Fruit fly (Drosophila melanogaster) whole organism, embryonic: ENCODE measurements around the gene CG10298.

Experiments
- CG11456 ChIP-seq: fragments of 200-800 bp; sonication (Bioruptor generic); IDR thresholded peaks from 3 replicates; pipeline ENCODE4 v1.3.6; 2022; ENCODE audit warnings: missing biosample characterization, missing genetic modification characterization
- CG14050 ChIP-seq: fragments of 200-800 bp; sonication (Bioruptor generic); IDR thresholded peaks from 3 replicates; pipeline ENCODE4 v1.3.6; 2022; ENCODE audit warnings: missing biosample characterization, missing genetic modification characterization
- CG14667 ChIP-seq: fragments of 200-800 bp; sonication (Bioruptor generic); IDR thresholded peaks from 2 replicates; pipeline ENCODE4 v1.3.6; 2022; ENCODE audit warnings: missing biosample characterization, missing genetic modification characterization
- CG15073 ChIP-seq: fragments of 200-800 bp; sonication (Bioruptor generic); optimal IDR thresholded peaks from 2 replicates; lab custom pipeline; 2016; ENCODE audit warnings: missing biosample characterization, missing genetic modification characterization
- CG16863 ChIP-seq: fragments of 200-800 bp; sonication (Bioruptor generic); optimal IDR thresholded peaks from 3 replicates; lab custom pipeline; 2016; ENCODE audit warnings: missing biosample characterization, missing genetic modification characterization
- CG17359 ChIP-seq: fragments of 200-800 bp; sonication (Bioruptor generic); optimal IDR thresholded peaks from 3 replicates; lab custom pipeline; 2018; ENCODE audit warnings: missing biosample characterization, mild to moderate bottlenecking, missing genetic modification characterization, moderate library complexity
- CG17568 ChIP-seq: fragments of 200-800 bp; sonication (Bioruptor generic); optimal IDR thresholded peaks from 2 replicates; lab custom pipeline; 2018; ENCODE audit warnings: missing biosample characterization, mild to moderate bottlenecking, missing genetic modification characterization, moderate library complexity
- CG1832 ChIP-seq: fragments of 200-800 bp; sonication (Bioruptor generic); optimal IDR thresholded peaks from 2 replicates; lab custom pipeline; 2017; ENCODE audit warnings: missing biosample characterization, mild to moderate bottlenecking, missing genetic modification characterization, inconsistent platforms
- CG18619 ChIP-seq: fragments of 200-800 bp; sonication (Bioruptor generic); optimal IDR thresholded peaks from 3 replicates; lab custom pipeline; 2017; ENCODE audit warnings: missing biosample characterization, mild to moderate bottlenecking, missing genetic modification characterization
- CG2202 ChIP-seq: fragments of 200-800 bp; sonication (Bioruptor generic); optimal IDR thresholded peaks from 2 replicates; lab custom pipeline; 2018; ENCODE audit warnings: missing biosample characterization, mild to moderate bottlenecking, missing genetic modification characterization
- CG4282 ChIP-seq: fragments of 200-800 bp; sonication (Bioruptor generic); optimal IDR thresholded peaks from 2 replicates; lab custom pipeline; 2016; ENCODE audit warnings: missing biosample characterization, missing genetic modification characterization
- CG6175 ChIP-seq: fragments of 200-800 bp; sonication (Bioruptor generic); IDR thresholded peaks from 3 replicates; pipeline ENCODE4 v1.3.6; 2022; ENCODE audit warnings: missing biosample characterization, missing genetic modification characterization
- CG6854 ChIP-seq: fragments of 200-800 bp; sonication (Bioruptor generic); optimal IDR thresholded peaks from 3 replicates; lab custom pipeline; 2017; ENCODE audit warnings: missing biosample characterization, mild to moderate bottlenecking, missing genetic modification characterization
- CG8359 ChIP-seq: fragments of 200-800 bp; sonication (Bioruptor generic); optimal IDR thresholded peaks from 2 replicates; lab custom pipeline; 2017; ENCODE audit warnings: missing biosample characterization, mild to moderate bottlenecking, missing genetic modification characterization, borderline replicate concordance
- Camta ChIP-seq: fragments of 200-800 bp; sonication (Bioruptor generic); optimal IDR thresholded peaks from 2 replicates; lab custom pipeline; 2016; ENCODE audit warnings: missing biosample characterization, missing genetic modification characterization
- CoRest ChIP-seq: fragments of 200-800 bp; sonication (Bioruptor generic); optimal IDR thresholded peaks from 3 replicates; lab custom pipeline; 2018; ENCODE audit warnings: missing biosample characterization, mild to moderate bottlenecking, missing genetic modification characterization, moderate library complexity
- Dbx ChIP-seq: fragments of 200-800 bp; sonication (Bioruptor generic); IDR thresholded peaks from 3 replicates; pipeline ENCODE4 v1.3.6; 2022; ENCODE audit warnings: missing biosample characterization, missing genetic modification characterization
- Drgx ChIP-seq: fragments of 200-800 bp; sonication (Bioruptor generic); IDR thresholded peaks from 2 replicates; pipeline ENCODE4 v1.3.6; 2022; ENCODE audit warnings: missing biosample characterization, missing genetic modification characterization
- Elba2 ChIP-seq: fragments of 200-800 bp; sonication (Bioruptor generic); optimal IDR thresholded peaks from 3 replicates; lab custom pipeline; 2016; ENCODE audit warnings: missing biosample characterization, missing genetic modification characterization
- Hmr ChIP-seq: fragments of 200-800 bp; sonication (Bioruptor generic); optimal IDR thresholded peaks from 3 replicates; lab custom pipeline; 2017; ENCODE audit warnings: mild to moderate bottlenecking, missing biosample characterization, missing genetic modification reagents, missing genetic modification characterization
- Hr39 ChIP-seq: fragments of >200 bp; optimal IDR thresholded peaks from 2 replicates; lab custom pipeline; 2017
- Hr51 ChIP-seq, 2 experiments: fragments of 200-800 bp; sonication (Bioruptor generic); optimal IDR thresholded peaks; 2 replicates in 1 of 2; 3 replicates in 1 of 2; lab custom pipeline; 2016 to 2018; ENCODE audit warnings: missing biosample characterization in 2 of 2, missing genetic modification characterization in 2 of 2, mild to moderate bottlenecking in 1 of 2, moderate library complexity in 1 of 2
- Jarid2 ChIP-seq: fragments of 200-800 bp; sonication (Bioruptor generic); optimal IDR thresholded peaks from 3 replicates; lab custom pipeline; 2017; ENCODE audit warnings: mild to moderate bottlenecking, missing biosample characterization, missing genetic modification reagents, missing genetic modification characterization
- NC2α ChIP-seq: fragments of 200-800 bp; sonication (Bioruptor generic); optimal IDR thresholded peaks from 2 replicates; lab custom pipeline; 2016; ENCODE audit warnings: missing biosample characterization, missing genetic modification characterization
- PHDP ChIP-seq: fragments of 200-800 bp; sonication (Bioruptor generic); optimal IDR thresholded peaks from 3 replicates; lab custom pipeline; 2018; ENCODE audit warnings: missing biosample characterization, mild to moderate bottlenecking, missing genetic modification characterization, moderate library complexity
- Six4 ChIP-seq: fragments of 200-800 bp; sonication (Bioruptor generic); optimal IDR thresholded peaks from 2 replicates; lab custom pipeline; 2016; ENCODE audit warnings: missing biosample characterization, missing genetic modification characterization
- YL-1 ChIP-seq: fragments of 200-800 bp; sonication (Bioruptor generic); optimal IDR thresholded peaks from 3 replicates; lab custom pipeline; 2017; ENCODE audit warnings: missing biosample characterization, mild to moderate bottlenecking, missing genetic modification characterization
- ase ChIP-seq: fragments of 200-800 bp; sonication (Bioruptor generic); IDR thresholded peaks from 3 replicates; pipeline ENCODE4 v1.3.6; 2022; ENCODE audit warnings: missing biosample characterization, missing genetic modification characterization
- btn ChIP-seq: fragments of 200-800 bp; sonication (Bioruptor generic); optimal IDR thresholded peaks from 2 replicates; lab custom pipeline; 2016; ENCODE audit warnings: missing biosample characterization, missing genetic modification characterization
- chinmo ChIP-seq: fragments of 200-800 bp; sonication (Bioruptor generic); IDR thresholded peaks from 4 replicates; pipeline ENCODE4 v1.3.6; 2022; ENCODE audit warnings: missing biosample characterization, missing genetic modification characterization; ENCODE audit not compliant: partially characterized antibody
- crc ChIP-seq: fragments of 200-800 bp; sonication (Bioruptor generic); optimal IDR thresholded peaks from 2 replicates; lab custom pipeline; 2016; ENCODE audit warnings: missing biosample characterization, missing genetic modification characterization
- crp ChIP-seq, 2 experiments: fragments of 200-800 bp; sonication (Bioruptor generic); optimal IDR thresholded peaks; 2 replicates in 1 of 2; 3 replicates in 1 of 2; lab custom pipeline; 2017; ENCODE audit warnings: missing biosample characterization in 2 of 2, missing genetic modification characterization in 2 of 2, mild to moderate bottlenecking in 1 of 2, moderate library complexity in 1 of 2
- dpn ChIP-seq, 2 experiments: fragments of 200-800 bp; sonication (Bioruptor generic); optimal IDR thresholded peaks; 3 replicates each; lab custom pipeline; 2016; ENCODE audit warnings: missing biosample characterization in 2 of 2, missing genetic modification characterization in 2 of 2
- exex ChIP-seq: fragments of 200-800 bp; sonication (Bioruptor generic); optimal IDR thresholded peaks from 4 replicates; lab custom pipeline; 2018; ENCODE audit warnings: missing biosample characterization, mild to moderate bottlenecking, missing genetic modification characterization, moderate library complexity
- jigr1 ChIP-seq: fragments of 200-800 bp; sonication (Bioruptor generic); IDR thresholded peaks from 3 replicates; pipeline ENCODE4 v1.3.6; 2022; ENCODE audit warnings: missing biosample characterization, missing genetic modification characterization
- knrl ChIP-seq: fragments of 200-800 bp; sonication (Bioruptor generic); IDR thresholded peaks from 3 replicates; pipeline ENCODE4 v1.3.6; 2022; ENCODE audit warnings: missing biosample characterization, missing genetic modification characterization; ENCODE audit not compliant: partially characterized antibody
- maf-S ChIP-seq: fragments of 200-800 bp; sonication (Bioruptor generic); optimal IDR thresholded peaks from 2 replicates; lab custom pipeline; 2016; ENCODE audit warnings: missing biosample characterization, missing genetic modification characterization
- nau ChIP-seq: fragments of 200-800 bp; sonication (Bioruptor generic); optimal IDR thresholded peaks from 3 replicates; lab custom pipeline; 2017; ENCODE audit warnings: missing biosample characterization, mild to moderate bottlenecking, missing genetic modification characterization, missing genetic modification reagents
- org-1 ChIP-seq: fragments of 200-800 bp; sonication (Bioruptor generic); optimal IDR thresholded peaks from 2 replicates; lab custom pipeline; 2017; ENCODE audit warnings: missing biosample characterization, missing genetic modification characterization
- pho ChIP-seq: fragments of 200-800 bp; sonication (Bioruptor generic); optimal IDR thresholded peaks from 2 replicates; lab custom pipeline; 2016; ENCODE audit warnings: missing biosample characterization, missing genetic modification characterization
- pzg ChIP-seq: fragments of 200-800 bp; sonication (Bioruptor generic); optimal IDR thresholded peaks from 3 replicates; lab custom pipeline; 2018; ENCODE audit warnings: missing biosample characterization, mild to moderate bottlenecking, missing genetic modification characterization, moderate library complexity
- rib ChIP-seq: fragments of 200-800 bp; sonication (Bioruptor generic); IDR thresholded peaks from 2 replicates; pipeline ENCODE4 v1.3.6; 2022; ENCODE audit warnings: missing biosample characterization, missing genetic modification characterization
- sc ChIP-seq, 3 experiments: fragments of >200 bp in 2 of 3; fragments of 200-800 bp in 1 of 3; sonication (Bioruptor generic) in 1 of 3; optimal IDR thresholded peaks; 2 replicates in 2 of 3; 3 replicates in 1 of 3; lab custom pipeline; 2017; ENCODE audit warnings: mild to moderate bottlenecking in 1 of 3, missing biosample characterization in 1 of 3, missing genetic modification characterization in 1 of 3, missing genetic modification reagents in 1 of 3
- sens ChIP-seq: fragments of 200-800 bp; sonication (Bioruptor generic); peaks from one replicate; lab custom pipeline; 2016; ENCODE audit warnings: missing biosample characterization, missing genetic modification characterization
- slbo ChIP-seq: fragments of 200-800 bp; sonication (Bioruptor generic); IDR thresholded peaks from 2 replicates; pipeline ENCODE4 v1.3.6; 2022; ENCODE audit warnings: missing biosample characterization, missing genetic modification characterization
- so ChIP-seq: fragments of 200-800 bp; sonication (Bioruptor generic); IDR thresholded peaks from 3 replicates; pipeline ENCODE4 v1.3.6; 2022; ENCODE audit warnings: missing biosample characterization, missing genetic modification characterization
- sob ChIP-seq: fragments of 200-800 bp; sonication (Bioruptor generic); IDR thresholded peaks from 2 replicates; pipeline ENCODE4 v1.3.6; 2022; ENCODE audit warnings: missing biosample characterization, missing genetic modification characterization
- tna ChIP-seq: fragments of 200-800 bp; sonication (Bioruptor generic); IDR thresholded peaks from 2 replicates; pipeline ENCODE4 v1.3.6; 2022; ENCODE audit warnings: missing biosample characterization, missing genetic modification characterization; ENCODE audit not compliant: partially characterized antibody

Gene CG10298

dm6 chr3R:6373512-6374306 lies 30.9 kb downstream of the CG10298 start:
- TF ChIP-seq pzg (peak; percentile 20), Six4 (GFP tag; lab: Kevin White, UChicago) (peak; percentile 15), pho (GFP tag; lab: Kevin White, UChicago) (peak; percentile 35), btn (GFP tag; lab: Kevin White, UChicago) (no peak), slbo (GFP tag; lab: Robert Waterston, UW) (peak; percentile 48; the same call in 1 of the 2 replicates), Camta (GFP tag; lab: Kevin White, UChicago) (peak; percentile 16), CG17359 (peak; percentile 35), Hmr (peak; percentile 78), CG1832 (GFP tag; lab: Kevin White, UChicago) (no peak), so (no peak), CG18619 (GFP tag; lab: Kevin White, UChicago) (no peak), sc (optimal IDR thresholded peaks at IDR 0.05; lab: Kevin White, UChicago) (no peak), sc (GFP tag; optimal IDR thresholded peaks at IDR 0.05; lab: Kevin White, UChicago) (no peak), jigr1 (no peak), crc (GFP tag; lab: Kevin White, UChicago) (no peak), Hr51 (GFP tag; optimal IDR thresholded peaks at IDR 0.05; lab: Kevin White, UChicago) (peak in 1 of 2 experiments; percentile 25), PHDP (tag; lab: Kevin White, UChicago) (peak; percentile 75), NC2α (GFP tag; lab: Kevin White, UChicago) (no peak), CoRest (peak; percentile 51), exex (tag; lab: Kevin White, UChicago) (peak; percentile 32), org-1 (GFP tag; lab: Kevin White, UChicago) (no peak), rib (GFP tag; lab: Robert Waterston, UW) (no peak), CG15073 (GFP tag; lab: Kevin White, UChicago) (no peak), Dbx (peak; percentile 63; the same call in 2 of the 3 replicates), CG11456 (GFP tag; lab: Robert Waterston, UW) (0 out of 3 replicates have a peak, but pooled peaks have one; percentile 4), CG2202 (tag; lab: Kevin White, UChicago) (peak; percentile 22), Jarid2 (GFP tag; lab: Kevin White, UChicago) (no peak), CG8359 (no peak), Drgx (GFP tag; lab: Robert Waterston, UW) (0 out of 2 replicates have a peak, but pooled peaks have one; percentile 33), CG16863 (GFP tag; lab: Kevin White, UChicago) (peak; percentile 18), sens (GFP tag; lab: Kevin White, UChicago) (peak; percentile 90), dpn (GFP tag; optimal IDR thresholded peaks at IDR 0.05; lab: Kevin White, UChicago) (peak; percentile 4 to 34), Elba2 (GFP tag; lab: Kevin White, UChicago) (no peak), CG14667 (no peak), maf-S (GFP tag; lab: Kevin White, UChicago) (no peak), nau (GFP tag; lab: Kevin White, UChicago) (no peak), tna (no peak), ase (no peak), CG6175 (GFP tag; lab: Robert Waterston, UW) (no peak), knrl (GFP tag; lab: Robert Waterston, UW) (no peak), YL-1 (no peak), sob (GFP tag; lab: Robert Waterston, UW) (peak; percentile 64; the same call in 1 of the 2 replicates), CG14050 (0 out of 3 replicates have a peak, but pooled peaks have one; percentile 25), CG4282 (GFP tag; lab: Kevin White, UChicago) (no peak), Hr39 (lab: Kevin White, UChicago) (no peak), crp (GFP tag; optimal IDR thresholded peaks at IDR 0.05; lab: Kevin White, UChicago) (peak in 1 of 2 experiments; percentile 77), chinmo (GFP tag; lab: Robert Waterston, UW) (0 out of 4 replicates have a peak, but pooled peaks have one; percentile 19), CG17568 (no peak), CG6854 (GFP tag; lab: Kevin White, UChicago) (peak; percentile 71)
